Worm (Caenorhabditis elegans) whole organism, early embryonic: Measurements from ENCODE around the gene clh-6.

Source experiments
- B0310.2 ChIP-seq: sonication (generic microtip); optimal IDR thresholded peaks from 2 replicates; lab custom pipeline; 2016; ENCODE audit warnings: mild to moderate bottlenecking, missing genetic modification characterization, missing compliant biosample characterization
- F13C5.2 ChIP-seq: sonication (generic microtip); optimal IDR thresholded peaks from 2 replicates; lab custom pipeline; 2017; ENCODE audit warnings: mild to moderate bottlenecking, missing genetic modification characterization, inconsistent platforms, missing compliant biosample characterization
- aly-1 ChIP-seq: sonication (generic microtip); optimal IDR thresholded peaks from 2 replicates; lab custom pipeline; 2016; ENCODE audit warnings: missing genetic modification characterization, missing compliant biosample characterization
- ama-1 ChIP-seq: fragments of 150-350 bp; optimal IDR thresholded peaks from 2 replicates; lab custom pipeline; 2014
- ceh-13 ChIP-seq: fragments of 200-800 bp; sonication (Bioruptor generic); optimal IDR thresholded peaks from 2 replicates; lab custom pipeline; 2018; ENCODE audit warnings: mild to moderate bottlenecking, missing genetic modification characterization, missing compliant biosample characterization
- ceh-36 ChIP-seq: sonication (generic microtip); optimal IDR thresholded peaks from 2 replicates; lab custom pipeline; 2016; ENCODE audit warnings: missing genetic modification characterization, inconsistent platforms, missing compliant biosample characterization
- ets-7 ChIP-seq: sonication (generic microtip); optimal IDR thresholded peaks from 2 replicates; lab custom pipeline; 2016; ENCODE audit warnings: missing genotype, missing genetic modification characterization, missing compliant biosample characterization
- flt-1 ChIP-seq: fragments of 200-800 bp; sonication (Bioruptor generic); IDR thresholded peaks from 2 replicates; pipeline ENCODE4 v1.3.6; 2022; ENCODE audit warnings: missing genetic modification characterization, missing compliant biosample characterization
- hmbx-1 ChIP-seq: sonication (generic microtip); optimal IDR thresholded peaks from 2 replicates; lab custom pipeline; 2016; ENCODE audit warnings: mild to moderate bottlenecking, missing genetic modification characterization, missing compliant biosample characterization
- hmg-4 ChIP-seq: fragments of 200-800 bp; sonication (Bioruptor generic); optimal IDR thresholded peaks from 2 replicates; lab custom pipeline; 2018; ENCODE audit warnings: mild to moderate bottlenecking, missing genetic modification characterization, missing compliant biosample characterization
- hnd-1 ChIP-seq: sonication (generic microtip); optimal IDR thresholded peaks from 2 replicates; lab custom pipeline; 2016; ENCODE audit warnings: missing genetic modification characterization, missing compliant biosample characterization
- pes-1 ChIP-seq: fragments of 200-800 bp; sonication (Bioruptor generic); IDR thresholded peaks from 2 replicates; pipeline ENCODE4 v1.3.6; 2022; ENCODE audit warnings: missing genetic modification reagents, missing genetic modification characterization, missing compliant biosample characterization
- scrt-1 ChIP-seq: fragments of 200-800 bp; sonication (Bioruptor generic); IDR thresholded peaks from 2 replicates; pipeline ENCODE4 v1.3.6; 2022; ENCODE audit warnings: missing genetic modification characterization, missing compliant biosample characterization
- sea-1 ChIP-seq: fragments of 200-800 bp; sonication (Bioruptor generic); conservative IDR thresholded peaks from 2 replicates; pipeline ENCODE4 v1.3.6; 2022; ENCODE audit warnings: missing genetic modification characterization, missing compliant biosample characterization
- tbx-11 ChIP-seq: fragments of 200-800 bp; sonication (Bioruptor generic); IDR thresholded peaks from 2 replicates; pipeline ENCODE4 v1.3.6; 2022; ENCODE audit warnings: missing genetic modification characterization, missing compliant biosample characterization
- tbx-37 ChIP-seq: fragments of 200-800 bp; sonication (Bioruptor generic); conservative IDR thresholded peaks from 2 replicates; pipeline ENCODE4 v1.3.6; 2022; ENCODE audit warnings: missing genetic modification reagents, missing genetic modification characterization, missing compliant biosample characterization
- tra-4 ChIP-seq: sonication (generic microtip); optimal IDR thresholded peaks from 2 replicates; lab custom pipeline; 2017; ENCODE audit warnings: missing genetic modification characterization, missing compliant biosample characterization

The clh-6 gene

DNA sequence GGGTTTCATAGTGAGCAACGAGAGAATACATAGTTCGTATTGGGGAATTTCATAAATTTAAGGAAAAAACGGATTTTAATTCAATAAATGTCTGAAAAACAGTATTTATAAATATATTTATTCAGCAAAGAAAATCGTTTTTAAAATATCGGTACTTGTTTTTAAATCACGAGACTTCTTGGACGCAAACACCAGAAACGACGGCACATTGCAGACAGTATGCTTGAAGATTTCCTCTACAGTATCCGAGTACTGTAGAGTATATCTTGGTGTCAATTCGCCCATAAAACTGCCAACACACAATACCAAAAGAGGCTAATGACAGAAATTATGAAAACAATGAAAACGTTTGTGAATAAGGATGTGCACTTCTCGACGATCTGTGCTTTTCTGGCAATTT is 2.7 kb upstream of the clh-6 start:
- TF ChIP-seq scrt-1 (GFP tag; lab: Robert Waterston, UW) = no peak
- no peak for TF ChIP-seq tbx-37
- no peak for TF ChIP-seq F13C5.2 (tag; lab: Kevin White, UChicago)
- TF ChIP-seq hnd-1 (tag; lab: Kevin White, UChicago) = no peak
- TF ChIP-seq B0310.2 (tag; lab: Kevin White, UChicago) = no peak
- no peak for TF ChIP-seq tra-4 (tag; lab: Kevin White, UChicago)
- no peak for TF ChIP-seq hmg-4
- TF ChIP-seq aly-1 (tag; lab: Kevin White, UChicago) = no peak
- no peak for TF ChIP-seq ceh-13 (GFP tag; lab: Kevin White, UChicago)

DNA sequence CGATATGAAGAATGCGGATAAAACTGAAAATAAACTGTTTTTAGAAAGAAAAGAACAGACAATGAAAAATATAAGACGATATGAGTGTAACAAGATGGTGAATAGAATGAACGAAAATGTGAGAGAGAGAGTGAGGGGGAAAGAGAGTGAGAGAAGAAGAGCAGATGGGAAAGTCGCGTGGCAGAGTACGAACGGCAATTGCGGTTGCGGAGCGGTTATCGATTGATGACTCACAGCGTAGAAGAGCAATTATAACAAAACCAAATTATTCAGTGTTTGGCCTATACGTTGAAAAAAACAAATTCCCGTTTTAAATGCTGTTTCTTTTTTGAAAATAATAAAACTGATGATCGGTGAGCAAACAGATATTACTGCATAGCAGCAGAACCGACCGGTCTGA is 2.2 kb upstream of the clh-6 start, which contains the start of gene pqn-53:
Gene pqn-53, minus strand, starts transcription at position 23 of the 400 bp plus-strand sequence.
- TF ChIP-seq B0310.2 (tag; lab: Kevin White, UChicago) (no peak), tra-4 (tag; lab: Kevin White, UChicago) (no peak), pes-1 (GFP tag; lab: Robert Waterston, UW) (no peak), hmbx-1 (tag; lab: Kevin White, UChicago) (no peak), tbx-37 (no peak), hnd-1 (tag; lab: Kevin White, UChicago) (no peak), ama-1 (no peak), sea-1 (GFP tag; lab: Robert Waterston, UW) (no peak), scrt-1 (GFP tag; lab: Robert Waterston, UW) (no peak), ceh-13 (GFP tag; lab: Kevin White, UChicago) (no peak), F13C5.2 (tag; lab: Kevin White, UChicago) (no peak), ceh-36 (tag; lab: Kevin White, UChicago) (no peak), tbx-11 (GFP tag; lab: Robert Waterston, UW) (no peak), aly-1 (tag; lab: Kevin White, UChicago) (no peak), hmg-4 (no peak), ets-7 (tag; lab: Kevin White, UChicago) (no peak), flt-1 (no peak)

DNA sequence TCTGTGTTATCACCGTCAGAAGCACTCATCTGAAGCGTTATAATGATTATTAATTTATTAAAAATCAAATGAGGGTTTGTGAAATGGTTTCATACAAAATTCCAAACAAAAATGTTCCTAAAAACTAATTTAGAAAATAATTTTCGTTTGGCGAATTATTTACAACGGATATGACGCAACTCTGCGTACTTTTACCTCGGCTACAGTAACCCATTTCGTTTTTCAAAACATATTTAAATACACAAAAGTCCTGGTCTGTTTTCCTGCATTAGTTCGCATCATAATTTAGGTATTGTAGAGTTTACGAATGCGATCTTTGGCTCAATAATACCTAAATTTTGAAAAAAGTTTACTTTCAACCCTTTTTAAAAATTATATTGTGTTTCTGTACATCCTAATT is 3.4 kb downstream of the clh-6 start, which contains the start of gene R07B7.2:
Gene R07B7.2, minus strand, starts transcription at position 35 of the 400 bp plus-strand sequence.
- TF ChIP-seq hnd-1 (tag; lab: Kevin White, UChicago) (no peak), flt-1 (no peak), hmg-4 (no peak), sea-1 (GFP tag; lab: Robert Waterston, UW) (no peak), ceh-13 (GFP tag; lab: Kevin White, UChicago) (no peak), ets-7 (tag; lab: Kevin White, UChicago) (no peak), ama-1 (no peak), F13C5.2 (tag; lab: Kevin White, UChicago) (no peak), scrt-1 (GFP tag; lab: Robert Waterston, UW) (no peak), pes-1 (GFP tag; lab: Robert Waterston, UW) (no peak)

DNA sequence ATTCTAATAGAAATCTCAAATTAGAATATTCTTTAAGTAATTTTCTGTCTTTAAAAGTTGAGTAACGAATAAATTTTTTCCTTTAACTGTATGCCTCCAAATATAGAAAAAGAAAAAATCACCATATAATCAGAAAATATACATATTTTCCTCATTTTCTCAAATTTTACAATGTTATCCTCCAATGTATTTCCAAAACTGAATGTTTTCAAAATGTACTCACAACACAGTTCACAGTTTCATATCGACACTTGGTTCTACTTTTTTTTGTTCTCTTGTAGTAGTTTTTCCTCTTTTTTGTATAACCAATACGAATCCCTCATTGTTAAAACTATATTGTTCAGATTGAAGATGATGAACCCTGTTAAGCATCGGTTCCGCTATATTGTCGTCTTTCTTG is 9.6 kb downstream of the clh-6 start, which contains the start of gene F10C2.7:
Gene F10C2.7, plus strand, starts transcription at position 301 of the 400 bp plus-strand sequence.
- no peak for TF ChIP-seq aly-1 (tag; lab: Kevin White, UChicago)
- no peak for TF ChIP-seq ceh-13 (GFP tag; lab: Kevin White, UChicago)
- TF ChIP-seq ceh-36 (tag; lab: Kevin White, UChicago) = no peak
- TF ChIP-seq ama-1 = no peak
- TF ChIP-seq scrt-1 (GFP tag; lab: Robert Waterston, UW) = no peak
- no peak for TF ChIP-seq pes-1 (GFP tag; lab: Robert Waterston, UW)
- TF ChIP-seq B0310.2 (tag; lab: Kevin White, UChicago) = no peak
- no peak for TF ChIP-seq F13C5.2 (tag; lab: Kevin White, UChicago)

DNA sequence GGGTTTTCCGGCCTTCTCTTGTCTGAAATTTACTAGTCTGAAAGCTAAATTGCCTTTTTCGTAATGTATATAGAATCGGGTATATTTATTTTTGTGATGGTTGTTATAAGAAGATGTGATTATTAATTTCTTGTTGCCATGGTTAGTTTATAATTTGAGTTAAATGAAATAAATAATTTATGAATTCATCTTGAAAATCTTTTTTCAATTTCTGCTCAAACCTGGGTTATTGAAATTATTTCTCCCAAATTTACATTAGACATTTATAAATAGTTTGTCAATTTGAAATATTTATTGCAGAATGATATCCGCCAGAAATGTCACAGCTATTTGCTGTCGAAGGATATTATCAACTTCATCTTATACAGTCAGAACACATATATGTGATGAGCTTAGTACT is 14.7 kb downstream of the clh-6 start, which contains the start of gene dars-2:
Gene dars-2, plus strand, starts transcription at position 301 of the 400 bp plus-strand sequence.
- TF ChIP-seq sea-1 (GFP tag; lab: Robert Waterston, UW) (no peak), tbx-11 (GFP tag; lab: Robert Waterston, UW) (no peak), ama-1 (no peak), flt-1 (no peak), hmg-4 (no peak), hnd-1 (tag; lab: Kevin White, UChicago) (no peak), ets-7 (tag; lab: Kevin White, UChicago) (no peak), tra-4 (tag; lab: Kevin White, UChicago) (no peak), F13C5.2 (tag; lab: Kevin White, UChicago) (no peak), ceh-13 (GFP tag; lab: Kevin White, UChicago) (no peak), ceh-36 (tag; lab: Kevin White, UChicago) (no peak), pes-1 (GFP tag; lab: Robert Waterston, UW) (no peak), scrt-1 (GFP tag; lab: Robert Waterston, UW) (no peak), B0310.2 (tag; lab: Kevin White, UChicago) (no peak), aly-1 (tag; lab: Kevin White, UChicago) (no peak), hmbx-1 (tag; lab: Kevin White, UChicago) (no peak), tbx-37 (no peak)

DNA sequence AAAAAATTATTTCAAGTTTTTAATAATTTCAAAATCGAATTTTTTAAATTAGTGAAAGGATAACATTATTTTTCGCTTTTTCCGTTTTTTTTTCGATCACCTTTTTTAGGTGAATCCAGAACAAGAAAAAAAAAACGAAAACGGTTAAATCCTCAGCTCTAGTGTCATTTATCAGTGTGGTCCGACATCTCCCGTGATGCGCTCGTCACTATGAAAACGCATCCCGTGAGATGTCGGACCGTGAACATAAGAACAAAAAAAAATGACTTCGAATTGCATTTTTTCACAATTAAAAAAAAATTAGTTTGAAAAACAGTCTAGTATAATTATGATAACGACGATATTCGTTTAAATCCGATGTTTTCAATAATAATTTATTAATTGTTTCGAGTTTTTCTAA is 15.4 kb downstream of the clh-6 start:
- TF ChIP-seq ceh-13 (GFP tag; lab: Kevin White, UChicago) = no peak
- no peak for TF ChIP-seq pes-1 (GFP tag; lab: Robert Waterston, UW)
- TF ChIP-seq tbx-37 = no peak
- no peak for TF ChIP-seq B0310.2 (tag; lab: Kevin White, UChicago)
- TF ChIP-seq hmbx-1 (tag; lab: Kevin White, UChicago) = no peak
- no peak for TF ChIP-seq flt-1
- TF ChIP-seq scrt-1 (GFP tag; lab: Robert Waterston, UW) = no peak
- no peak for TF ChIP-seq sea-1 (GFP tag; lab: Robert Waterston, UW)
- TF ChIP-seq aly-1 (tag; lab: Kevin White, UChicago) = no peak

ce11 chrV:12045132-12045531 is 18.0 kb downstream of the clh-6 start, which contains the start of gene F10C2.5:
F10C2.5 (plus strand) TSS chrV:12045432.
- no peak for TF ChIP-seq flt-1
- TF ChIP-seq B0310.2 (tag; lab: Kevin White, UChicago) = no peak
- TF ChIP-seq pes-1 (GFP tag; lab: Robert Waterston, UW) = no peak
- TF ChIP-seq hmbx-1 (tag; lab: Kevin White, UChicago) = no peak
- no peak for TF ChIP-seq tbx-37
- no peak for TF ChIP-seq tra-4 (tag; lab: Kevin White, UChicago)
- TF ChIP-seq ceh-36 (tag; lab: Kevin White, UChicago) = no peak
- TF ChIP-seq sea-1 (GFP tag; lab: Robert Waterston, UW) = no peak
- TF ChIP-seq aly-1 (tag; lab: Kevin White, UChicago) = no peak
- no peak for TF ChIP-seq hmg-4
- no peak for TF ChIP-seq ets-7 (tag; lab: Kevin White, UChicago)
- no peak for TF ChIP-seq ceh-13 (GFP tag; lab: Kevin White, UChicago)
- TF ChIP-seq ama-1 = no peak
